Worm (Caenorhabditis elegans) whole organism, L3 larva: ENCODE data around the gene C32B5.7.

Experiments
- aly-2 ChIP-seq: fragments of 150-350 bp; optimal IDR thresholded peaks from 2 replicates; lab custom pipeline; 2014; ENCODE audit warnings: missing biosample characterization, missing genetic modification characterization
- nhr-12 ChIP-seq: fragments of 150-350 bp; optimal IDR thresholded peaks from 2 replicates; lab custom pipeline; 2014; ENCODE audit warnings: missing biosample characterization, missing genetic modification characterization
- nhr-43 ChIP-seq: sonication (generic microtip); optimal IDR thresholded peaks from 2 replicates; lab custom pipeline; 2016; ENCODE audit warnings: mild to moderate bottlenecking, missing genetic modification characterization, missing compliant biosample characterization; ENCODE audit not compliant: poor library complexity, severe bottlenecking
- nhr-67 ChIP-seq: fragments of 150-350 bp; optimal IDR thresholded peaks from 2 replicates; lab custom pipeline; 2014; ENCODE audit warnings: missing biosample characterization, missing genetic modification characterization
- nhr-76 ChIP-seq: fragments of 150-350 bp; sonication (generic microtip); optimal IDR thresholded peaks from 5 replicates; lab custom pipeline; 2014; ENCODE audit warnings: missing biosample characterization, missing genetic modification characterization
- nhr-77 ChIP-seq: fragments of 150-350 bp; optimal IDR thresholded peaks from 2 replicates; lab custom pipeline; 2014; ENCODE audit warnings: missing biosample characterization, missing genetic modification characterization
- tbx-2 ChIP-seq: sonication (generic microtip); optimal IDR thresholded peaks from 2 replicates; lab custom pipeline; 2016; ENCODE audit warnings: mild to moderate bottlenecking, missing genetic modification characterization, missing compliant biosample characterization
- ztf-4 ChIP-seq: fragments of 150-350 bp; optimal IDR thresholded peaks from 2 replicates; lab custom pipeline; 2014; ENCODE audit warnings: missing biosample characterization, missing genetic modification characterization

- TF ChIP-seq ztf-4 (tag; lab: Kevin White, UChicago) (no peak), nhr-77 (tag; lab: Kevin White, UChicago) (no peak), nhr-12 (tag; lab: Kevin White, UChicago) (no peak), tbx-2 (tag; lab: Kevin White, UChicago) (no peak), aly-2 (tag; lab: Kevin White, UChicago) (no peak), nhr-43 (tag; lab: Kevin White, UChicago) (no peak), nhr-76 (tag; lab: Kevin White, UChicago) (no peak), nhr-67 (tag; lab: Kevin White, UChicago) (no peak)
Measured at ce11 chrII:953052-953451, 7.3 kb upstream of the C32B5.7 start.
